Worm (Caenorhabditis elegans): ENCODE data around the gene taf-3.

DNA sequence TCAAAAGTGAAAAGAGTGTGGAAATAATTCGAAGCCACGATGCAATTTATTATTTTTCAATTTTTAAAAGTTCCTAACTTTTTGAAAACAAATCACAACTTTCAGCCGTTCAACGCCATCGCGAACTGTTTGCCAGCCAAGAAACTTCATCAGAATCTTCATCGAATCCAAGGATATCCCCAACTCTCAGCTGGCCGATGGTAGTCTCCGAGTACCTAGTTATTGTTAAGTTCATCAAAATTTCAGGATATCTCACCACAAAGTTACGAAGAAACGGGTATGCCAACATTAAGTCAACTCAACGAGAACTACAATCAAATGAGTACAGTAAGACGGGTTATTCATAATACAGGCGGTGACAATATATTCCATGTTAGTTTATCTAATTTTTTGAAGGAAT lies 24.1 kb downstream of the taf-3 start:
- TF ChIP-seq fkh-10 (GFP tag; optimal IDR thresholded peaks at IDR 0.05): no peak
- no peak for TF ChIP-seq ceh-45 (GFP tag; IDR thresholded peaks at IDR 0.05)
- no peak for TF ChIP-seq pha-4 (tag; optimal IDR thresholded peaks at IDR 0.05)
- TF ChIP-seq rnt-1 (tag; optimal IDR thresholded peaks at IDR 0.05): no peak
- no peak for TF ChIP-seq sox-2 (GFP tag; IDR thresholded peaks at IDR 0.05)
- TF ChIP-seq hlh-30 (tag; optimal IDR thresholded peaks at IDR 0.05; ENCODE audit: insufficient read depth): no peak
- no peak for TF ChIP-seq unc-55 (GFP tag; optimal IDR thresholded peaks at IDR 0.05)
- TF ChIP-seq K02D7.2 (tag; optimal IDR thresholded peaks at IDR 0.05): no peak
- TF ChIP-seq lim-6 (tag; optimal IDR thresholded peaks at IDR 0.05): no peak
- no peak for TF ChIP-seq sdc-2 (tag; optimal IDR thresholded peaks at IDR 0.05)

Data from whole organism, late embryonic.